In the genomic region with DNA sequence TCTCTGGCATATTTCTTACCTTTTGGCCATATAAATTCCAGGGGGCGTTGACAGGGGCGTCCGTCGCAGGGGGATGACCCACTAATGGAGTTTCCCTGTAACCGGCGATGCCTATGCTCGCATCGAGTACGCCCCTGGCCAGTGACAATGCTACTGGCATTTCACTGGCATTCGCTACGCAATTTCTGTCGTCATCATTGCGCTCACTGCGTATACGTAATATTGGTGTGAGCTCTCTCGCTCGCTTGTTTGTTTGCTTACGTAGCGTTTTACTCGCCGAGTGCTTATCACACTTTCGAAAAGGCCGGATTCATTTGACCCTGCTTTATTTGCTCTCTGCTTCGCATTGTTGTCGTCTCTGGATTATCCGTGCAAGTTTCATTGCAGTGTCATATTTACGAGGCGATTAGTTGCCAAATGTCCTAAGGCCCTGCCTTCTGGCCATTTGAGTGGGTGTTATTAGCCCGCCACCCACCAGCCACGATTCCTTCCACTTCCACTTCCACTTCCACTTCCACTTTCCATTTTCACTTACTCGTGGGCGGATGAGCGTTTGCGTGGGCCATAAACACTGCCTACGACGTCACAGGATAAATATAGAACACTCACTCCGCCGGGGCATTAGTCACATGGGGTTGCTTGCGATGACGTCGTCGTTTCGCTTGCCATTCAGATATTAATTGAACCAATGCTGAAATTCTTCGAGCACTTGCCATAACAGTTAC, we compare ENCODE assay signal across 3 fruit fly cellular contexts.
TF ChIP-seq lines count a peak whose summit lies in the region.

No protein-coding gene starts in this region.

TF ChIP-seq in whole organism, embryonic, 481 proteins besides CTCF, POLR2A, EP300 and RAD21 (continued from another document and continues in another):
- 0 out of 3 replicates have a peak, but pooled peaks have one; percentile 65 for TF ChIP-seq CG2199 (GFP tag; IDR thresholded peaks at IDR 0.05; lab: Robert Waterston, UW)
- peak; percentile 57; the same call in 2 of the 3 replicates for TF ChIP-seq dysf (GFP tag; IDR thresholded peaks at IDR 0.05; lab: Robert Waterston, UW)
- TF ChIP-seq CG9876 (GFP tag; optimal IDR thresholded peaks at IDR 0.05; lab: Kevin White, UChicago), result peak; percentile 16
- TF ChIP-seq fd102C (GFP tag; optimal IDR thresholded peaks at IDR 0.05; lab: Kevin White, UChicago), result no peak
- TF ChIP-seq CG9437 (GFP tag; optimal IDR thresholded peaks at IDR 0.05; lab: Kevin White, UChicago), result peak; percentile 68
- peak; percentile 31 for TF ChIP-seq da (GFP tag; optimal IDR thresholded peaks at IDR 0.05; lab: Kevin White, UChicago)
- no peak for TF ChIP-seq CG8388 (GFP tag; optimal IDR thresholded peaks at IDR 0.05; lab: Kevin White, UChicago)
- TF ChIP-seq CG9797 (GFP tag; optimal IDR thresholded peaks at IDR 0.05; lab: Kevin White, UChicago), result no peak
- peak; percentile 49 for TF ChIP-seq CG7839 (tag; optimal IDR thresholded peaks at IDR 0.05; lab: Kevin White, UChicago)
- peak; percentile 89 for TF ChIP-seq CG9932 (GFP tag; IDR thresholded peaks at IDR 0.05; lab: Robert Waterston, UW)
- no peak for TF ChIP-seq Dll (GFP tag; IDR thresholded peaks at IDR 0.05; lab: Robert Waterston, UW; ENCODE audit: partially characterized antibody)
- peak; percentile 36 for TF ChIP-seq Ada2b (GFP tag; IDR thresholded peaks at IDR 0.05; lab: Robert Waterston, UW)
- TF ChIP-seq Sin3A (optimal IDR thresholded peaks at IDR 0.05; lab: Kevin White, UChicago), result no peak
- peak; percentile 72 for TF ChIP-seq sob (GFP tag; IDR thresholded peaks at IDR 0.05; lab: Robert Waterston, UW)
- TF ChIP-seq zfh2 (GFP tag; optimal IDR thresholded peaks at IDR 0.05; lab: Kevin White, UChicago), result peak; percentile 65
- no peak for TF ChIP-seq wek (GFP tag; optimal IDR thresholded peaks at IDR 0.05; lab: Kevin White, UChicago)
- TF ChIP-seq Optix (GFP tag; IDR thresholded peaks at IDR 0.05; lab: Robert Waterston, UW), result no peak
- no peak for TF ChIP-seq CG8924 (tag; optimal IDR thresholded peaks at IDR 0.05; lab: Kevin White, UChicago)
- no peak for TF ChIP-seq Doc2 (GFP tag; IDR thresholded peaks at IDR 0.05; lab: Robert Waterston, UW)
- TF ChIP-seq Lpt (GFP tag; optimal IDR thresholded peaks at IDR 0.05; lab: Kevin White, UChicago), result no peak
- peak; percentile 55 for TF ChIP-seq CG32772 (GFP tag; IDR thresholded peaks at IDR 0.05; lab: Robert Waterston, UW)
- no peak for TF ChIP-seq ara (GFP tag; IDR thresholded peaks at IDR 0.05; lab: Robert Waterston, UW)
- no peak; the same call in 1 of the 2 replicates for TF ChIP-seq ap (GFP tag; IDR thresholded peaks at IDR 0.05; lab: Robert Waterston, UW)
- TF ChIP-seq CG8089 (GFP tag; optimal IDR thresholded peaks at IDR 0.05; lab: Kevin White, UChicago), result peak; percentile 15
- TF ChIP-seq MBD-R2 (GFP tag; IDR thresholded peaks at IDR 0.05; lab: Robert Waterston, UW), result peak; percentile 45; the same call in 1 of the 2 replicates
- TF ChIP-seq Dip2 (GFP tag; IDR thresholded peaks at IDR 0.05; lab: Robert Waterston, UW), result no peak
- TF ChIP-seq CG32532 (GFP tag; IDR thresholded peaks at IDR 0.05; lab: Robert Waterston, UW), result peak; percentile 82
- no peak for TF ChIP-seq CG10462 (GFP tag; optimal IDR thresholded peaks at IDR 0.05; lab: Kevin White, UChicago)
- TF ChIP-seq CG30020 (tag; optimal IDR thresholded peaks at IDR 0.05; lab: Kevin White, UChicago), result no peak
- no peak for TF ChIP-seq CG12236 (GFP tag; optimal IDR thresholded peaks at IDR 0.05; lab: Kevin White, UChicago)
- TF ChIP-seq CG12299 (tag; optimal IDR thresholded peaks at IDR 0.05; lab: Kevin White, UChicago), result no peak
- no peak for TF ChIP-seq ato (GFP tag; IDR thresholded peaks at IDR 0.05; lab: Robert Waterston, UW; ENCODE audit: partially characterized antibody)
- peak; percentile 38 for TF ChIP-seq Fer2 (tag; optimal IDR thresholded peaks at IDR 0.05; lab: Kevin White, UChicago)
- peak; percentile 56 for TF ChIP-seq HmgZ (tag; optimal IDR thresholded peaks at IDR 0.05; lab: Kevin White, UChicago)
- no peak for TF ChIP-seq CG1529 (GFP tag; optimal IDR thresholded peaks at IDR 0.05; lab: Kevin White, UChicago)
- TF ChIP-seq Side (GFP tag; optimal IDR thresholded peaks at IDR 0.05; lab: Kevin White, UChicago), result peak; percentile 3
- TF ChIP-seq br (optimal IDR thresholded peaks at IDR 0.05; lab: Kevin White, UChicago), result no peak
- no peak for TF ChIP-seq Drgx (GFP tag; IDR thresholded peaks at IDR 0.05; lab: Robert Waterston, UW)
- TF ChIP-seq salm (tag; optimal IDR thresholded peaks at IDR 0.05; lab: Kevin White, UChicago), result no peak
- no peak for TF ChIP-seq crp (GFP tag; optimal IDR thresholded peaks at IDR 0.05; lab: Kevin White, UChicago)
- no peak for TF ChIP-seq knrl (GFP tag; IDR thresholded peaks at IDR 0.05; lab: Robert Waterston, UW; ENCODE audit: partially characterized antibody)

TF ChIP-seq in whole organism, prepupa, 60 proteins besides CTCF, POLR2A, EP300 and RAD21 (continued from another document):
- peak; percentile 10; the same call in 1 of the 3 replicates for TF ChIP-seq eg (GFP tag; IDR thresholded peaks at IDR 0.05; lab: Robert Waterston, UW)
- TF ChIP-seq net (GFP tag; optimal IDR thresholded peaks at IDR 0.05; lab: Kevin White, UChicago), result peak; percentile 31
- TF ChIP-seq achi (GFP tag; optimal IDR thresholded peaks at IDR 0.05; lab: Kevin White, UChicago), result peak; percentile 43
- TF ChIP-seq CG31627 (GFP tag; optimal IDR thresholded peaks at IDR 0.05; lab: Kevin White, UChicago), result peak; percentile 70
- TF ChIP-seq Sox14 (GFP tag; optimal IDR thresholded peaks at IDR 0.05; lab: Kevin White, UChicago), result peak; percentile 69
- peak; percentile 70 for TF ChIP-seq Met (GFP tag; optimal IDR thresholded peaks at IDR 0.05; lab: Kevin White, UChicago)
- peak; percentile 20 for TF ChIP-seq CG32006 (GFP tag; optimal IDR thresholded peaks at IDR 0.05; lab: Kevin White, UChicago)
- no peak for TF ChIP-seq CG6808 (GFP tag; optimal IDR thresholded peaks at IDR 0.05; lab: Kevin White, UChicago)
- TF ChIP-seq OdsH (GFP tag; optimal IDR thresholded peaks at IDR 0.05; lab: Kevin White, UChicago), result peak; percentile 60
- peak; percentile 39 for TF ChIP-seq Ets21C (GFP tag; optimal IDR thresholded peaks at IDR 0.05; lab: Kevin White, UChicago)
- peak; percentile 53 for TF ChIP-seq lz (GFP tag; optimal IDR thresholded peaks at IDR 0.05; lab: Kevin White, UChicago)
- TF ChIP-seq CG11902 (GFP tag; optimal IDR thresholded peaks at IDR 0.05; lab: Kevin White, UChicago), result peak; percentile 51
- no peak for TF ChIP-seq CG3032 (tag; optimal IDR thresholded peaks at IDR 0.05; lab: Kevin White, UChicago)
- TF ChIP-seq CG34406 (GFP tag; optimal IDR thresholded peaks at IDR 0.05; lab: Kevin White, UChicago), result peak; percentile 39
- peak; percentile 54 for TF ChIP-seq CG7368 (GFP tag; optimal IDR thresholded peaks at IDR 0.05; lab: Kevin White, UChicago)
- TF ChIP-seq svp (GFP tag; lab: Kevin White, UChicago), result peak; percentile 96
- TF ChIP-seq vri (GFP tag; optimal IDR thresholded peaks at IDR 0.05; lab: Kevin White, UChicago), result peak; percentile 85
- TF ChIP-seq salr (GFP tag; optimal IDR thresholded peaks at IDR 0.05; lab: Kevin White, UChicago), result no peak
- TF ChIP-seq cyc (GFP tag; optimal IDR thresholded peaks at IDR 0.05; lab: Kevin White, UChicago), result peak; percentile 74
- TF ChIP-seq CG10631 (GFP tag; optimal IDR thresholded peaks at IDR 0.05; lab: Kevin White, UChicago), result no peak
- no peak for TF ChIP-seq CG4318 (GFP tag; optimal IDR thresholded peaks at IDR 0.05; lab: Kevin White, UChicago)
- TF ChIP-seq Ets96B (tag; optimal IDR thresholded peaks at IDR 0.05; lab: Kevin White, UChicago), result no peak
- TF ChIP-seq CG6854 (GFP tag; optimal IDR thresholded peaks at IDR 0.05; lab: Kevin White, UChicago), result peak; percentile 36
- TF ChIP-seq CG6276 (GFP tag; optimal IDR thresholded peaks at IDR 0.05; lab: Kevin White, UChicago), result no peak
- peak; percentile 31 for TF ChIP-seq CG10669 (GFP tag; optimal IDR thresholded peaks at IDR 0.05; lab: Kevin White, UChicago)
- peak; percentile 55 for TF ChIP-seq pdm3 (GFP tag; optimal IDR thresholded peaks at IDR 0.05; lab: Kevin White, UChicago)
- TF ChIP-seq acj6 (GFP tag; optimal IDR thresholded peaks at IDR 0.05; lab: Kevin White, UChicago), result peak; percentile 56
- TF ChIP-seq ss (GFP tag; optimal IDR thresholded peaks at IDR 0.05; lab: Kevin White, UChicago), result peak in 1 of 2 experiments; percentile 0
- TF ChIP-seq Hr4 (GFP tag; optimal IDR thresholded peaks at IDR 0.05; lab: Kevin White, UChicago), result no peak
- no peak for TF ChIP-seq CG8119 (GFP tag; IDR thresholded peaks at IDR 0.05; lab: Robert Waterston, UW)
- TF ChIP-seq CG6792 (GFP tag; optimal IDR thresholded peaks at IDR 0.05; lab: Kevin White, UChicago), result peak; percentile 62
- peak; percentile 15 for TF ChIP-seq Blimp-1 (GFP tag; optimal IDR thresholded peaks at IDR 0.05; lab: Kevin White, UChicago)
- peak; percentile 52 for TF ChIP-seq Hr39 (GFP tag; optimal IDR thresholded peaks at IDR 0.05; lab: Kevin White, UChicago)
- no peak for TF ChIP-seq CG1621 (tag; optimal IDR thresholded peaks at IDR 0.05; lab: Kevin White, UChicago)
- TF ChIP-seq Eip93F (GFP tag; optimal IDR thresholded peaks at IDR 0.05; lab: Kevin White, UChicago), result peak; percentile 65
- peak; percentile 35; the same call in 1 of the 3 replicates for TF ChIP-seq CG6163 (GFP tag; IDR thresholded peaks at IDR 0.05; lab: Robert Waterston, UW)

TF ChIP-seq in whole organism, wandering third instar larva, 38 proteins besides CTCF, POLR2A, EP300 and RAD21 (continued from another document):
- TF ChIP-seq Vsx2 (GFP tag; optimal IDR thresholded peaks at IDR 0.05; lab: Kevin White, UChicago; ENCODE audit: partially characterized antibody) (no peak), Dfd (GFP tag; optimal IDR thresholded peaks at IDR 0.05; lab: Kevin White, UChicago) (no peak), Mio (GFP tag; optimal IDR thresholded peaks at IDR 0.05; lab: Kevin White, UChicago) (no peak), sv (GFP tag; optimal IDR thresholded peaks at IDR 0.05; lab: Kevin White, UChicago) (peak; percentile 27), OdsH (GFP tag; optimal IDR thresholded peaks at IDR 0.05; lab: Kevin White, UChicago) (peak; percentile 21)
